Fruit fly (Drosophila melanogaster) whole organism, embryonic: ENCODE results near the gene Mtch.

Experiments
- ATbp ChIP-seq: fragments of 200-800 bp; sonication (Bioruptor generic); optimal IDR thresholded peaks from 2 replicates; lab custom pipeline; 2017; ENCODE audit warnings: missing biosample characterization, mild to moderate bottlenecking, missing genetic modification characterization, missing genetic modification reagents
- Awh ChIP-seq: fragments of 200-800 bp; sonication (Bioruptor generic); IDR thresholded peaks from 2 replicates; pipeline ENCODE4, ENCODE4 v1.3.6; 2022; ENCODE audit warnings: missing biosample characterization, missing genetic modification characterization
- CG11247 ChIP-seq: fragments of 200-800 bp; sonication (Bioruptor generic); IDR thresholded peaks from 2 replicates; pipeline ENCODE4 v1.3.6; 2022; ENCODE audit warnings: missing biosample characterization, missing genetic modification characterization
- CG14014 ChIP-seq: fragments of 200-800 bp; sonication (Bioruptor generic); IDR thresholded peaks from 2 replicates; pipeline ENCODE4 v1.3.6; 2022; ENCODE audit warnings: missing biosample characterization, missing genetic modification characterization
- CG14050 ChIP-seq: fragments of 200-800 bp; sonication (Bioruptor generic); IDR thresholded peaks from 3 replicates; pipeline ENCODE4 v1.3.6; 2022; ENCODE audit warnings: missing biosample characterization, missing genetic modification characterization
- CG1603 ChIP-seq: fragments of 200-800 bp; sonication (Bioruptor generic); optimal IDR thresholded peaks from 2 replicates; lab custom pipeline; 2019; ENCODE audit warnings: missing biosample characterization, mild to moderate bottlenecking, missing genetic modification characterization, moderate library complexity
- CG1647 ChIP-seq: fragments of 200-800 bp; sonication (Bioruptor generic); optimal IDR thresholded peaks from 3 replicates; lab custom pipeline; 2016; ENCODE audit warnings: missing biosample characterization, missing genetic modification characterization
- CG2120 ChIP-seq: fragments of 200-800 bp; sonication (Bioruptor generic); optimal IDR thresholded peaks from 3 replicates; lab custom pipeline; 2016; ENCODE audit warnings: missing biosample characterization, missing genetic modification characterization
- CG2875 ChIP-seq: fragments of 200-800 bp; sonication (Bioruptor generic); optimal IDR thresholded peaks from 2 replicates; lab custom pipeline; 2017; ENCODE audit warnings: missing biosample characterization, mild to moderate bottlenecking, missing genetic modification characterization, missing genetic modification reagents
- CG3065 ChIP-seq: fragments of 200-800 bp; sonication (Bioruptor generic); optimal IDR thresholded peaks from 2 replicates; lab custom pipeline; 2016; ENCODE audit warnings: missing biosample characterization, missing genetic modification characterization
- CG31441 ChIP-seq: fragments of 200-800 bp; sonication (Bioruptor generic); IDR thresholded peaks from 2 replicates; pipeline ENCODE4 v1.3.6; 2022; ENCODE audit warnings: missing biosample characterization, missing genetic modification characterization
- CG5180 ChIP-seq: fragments of 200-800 bp; sonication (Bioruptor generic); optimal IDR thresholded peaks from 3 replicates; lab custom pipeline; 2017; ENCODE audit warnings: missing biosample characterization, missing genetic modification characterization, mild to moderate bottlenecking, moderate library complexity, missing genetic modification reagents
- CG5245 ChIP-seq: fragments of 200-800 bp; sonication (Bioruptor generic); optimal IDR thresholded peaks from 3 replicates; lab custom pipeline; 2016; ENCODE audit warnings: missing biosample characterization, missing genetic modification characterization
- CG6272 ChIP-seq: fragments of 200-800 bp; sonication (Bioruptor generic); IDR thresholded peaks from 2 replicates; pipeline ENCODE4 v1.3.6; 2022; ENCODE audit warnings: missing biosample characterization, missing genetic modification characterization
- CG7987 ChIP-seq: fragments of 200-800 bp; sonication (Bioruptor generic); optimal IDR thresholded peaks from 2 replicates; lab custom pipeline; 2018; ENCODE audit warnings: missing biosample characterization, mild to moderate bottlenecking, missing genetic modification characterization, moderate library complexity
- CG8478 ChIP-seq: fragments of >200 bp; optimal IDR thresholded peaks from 2 replicates; lab custom pipeline; 2018
- CG9437 ChIP-seq: fragments of 200-800 bp; sonication (Bioruptor generic); optimal IDR thresholded peaks from 2 replicates; lab custom pipeline; 2018; ENCODE audit warnings: missing biosample characterization, mild to moderate bottlenecking, missing genetic modification characterization
- CoRest ChIP-seq: fragments of 200-800 bp; sonication (Bioruptor generic); optimal IDR thresholded peaks from 3 replicates; lab custom pipeline; 2018; ENCODE audit warnings: missing biosample characterization, mild to moderate bottlenecking, missing genetic modification characterization, moderate library complexity
- Dp ChIP-seq: fragments of 200-800 bp; sonication (Bioruptor generic); optimal IDR thresholded peaks from 2 replicates; lab custom pipeline; 2018; ENCODE audit warnings: missing biosample characterization, mild to moderate bottlenecking, missing genetic modification characterization, moderate library complexity
- Eip74EF ChIP-seq, 2 experiments: fragments of 200-800 bp in 1 of 2; fragments of >200 bp in 1 of 2; sonication (Bioruptor generic) in 1 of 2; optimal IDR thresholded peaks; 2 replicates each; lab custom pipeline; 2017 to 2019; ENCODE audit warnings: missing biosample characterization in 2 of 2, missing genetic modification characterization in 2 of 2, mild to moderate bottlenecking in 1 of 2, moderate library complexity in 1 of 2
- MBD-R2 ChIP-seq: fragments of 200-800 bp; sonication (Bioruptor generic); IDR thresholded peaks from 2 replicates; pipeline ENCODE4 v1.3.6; 2022; ENCODE audit warnings: missing biosample characterization, missing genetic modification characterization
- Max ChIP-seq: fragments of 200-800 bp; sonication (Bioruptor generic); optimal IDR thresholded peaks from 2 replicates; lab custom pipeline; 2016; ENCODE audit warnings: missing biosample characterization, mild to moderate bottlenecking, missing genetic modification characterization
- NC2α ChIP-seq: fragments of 200-800 bp; sonication (Bioruptor generic); optimal IDR thresholded peaks from 2 replicates; lab custom pipeline; 2016; ENCODE audit warnings: missing biosample characterization, missing genetic modification characterization
- PHDP ChIP-seq: fragments of 200-800 bp; sonication (Bioruptor generic); optimal IDR thresholded peaks from 3 replicates; lab custom pipeline; 2018; ENCODE audit warnings: missing biosample characterization, mild to moderate bottlenecking, missing genetic modification characterization, moderate library complexity
- Ravus ChIP-seq: fragments of 200-800 bp; sonication (Bioruptor generic); IDR thresholded peaks from 2 replicates; pipeline ENCODE4 v1.3.6; 2022; ENCODE audit warnings: missing biosample characterization, missing genetic modification characterization
- Rx ChIP-seq: fragments of 200-800 bp; sonication (Bioruptor generic); IDR thresholded peaks from 2 replicates; pipeline ENCODE4 v1.3.6; 2022; ENCODE audit warnings: missing biosample characterization, missing genetic modification characterization
- ac ChIP-seq: fragments of 200-800 bp; sonication (Bioruptor generic); optimal IDR thresholded peaks from 3 replicates; lab custom pipeline; 2017; ENCODE audit warnings: missing biosample characterization, mild to moderate bottlenecking, missing genetic modification characterization
- bbx ChIP-seq: fragments of 200-800 bp; sonication (Bioruptor generic); IDR thresholded peaks from 2 replicates; pipeline ENCODE4 v1.3.6; 2022; ENCODE audit warnings: missing biosample characterization, missing genetic modification characterization; ENCODE audit not compliant: partially characterized antibody
- caup ChIP-seq: fragments of 200-800 bp; sonication (Bioruptor generic); optimal IDR thresholded peaks from 3 replicates; lab custom pipeline; 2017; ENCODE audit warnings: missing biosample characterization, mild to moderate bottlenecking, missing genetic modification characterization, moderate library complexity; ENCODE audit not compliant: severe bottlenecking
- chinmo ChIP-seq: fragments of 200-800 bp; sonication (Bioruptor generic); IDR thresholded peaks from 4 replicates; pipeline ENCODE4 v1.3.6; 2022; ENCODE audit warnings: missing biosample characterization, missing genetic modification characterization; ENCODE audit not compliant: partially characterized antibody
- dm ChIP-seq: fragments of 200-800 bp; sonication (Bioruptor generic); optimal IDR thresholded peaks from 3 replicates; lab custom pipeline; 2016; ENCODE audit warnings: missing biosample characterization, missing genetic modification characterization
- exex ChIP-seq: fragments of 200-800 bp; sonication (Bioruptor generic); optimal IDR thresholded peaks from 4 replicates; lab custom pipeline; 2018; ENCODE audit warnings: missing biosample characterization, mild to moderate bottlenecking, missing genetic modification characterization, moderate library complexity
- gfzf ChIP-seq: fragments of 200-800 bp; sonication (Bioruptor generic); optimal IDR thresholded peaks from 2 replicates; lab custom pipeline; 2016; ENCODE audit warnings: missing biosample characterization, mild to moderate bottlenecking, missing genetic modification characterization, moderate library complexity
- grau ChIP-seq: fragments of 200-800 bp; optimal IDR thresholded peaks from 3 replicates; lab custom pipeline; 2019; ENCODE audit warnings: missing biosample characterization, mild to moderate bottlenecking, missing genetic modification characterization, moderate library complexity
- her ChIP-seq: fragments of 200-800 bp; sonication (Bioruptor generic); optimal IDR thresholded peaks from 2 replicates; lab custom pipeline; 2016; ENCODE audit warnings: missing biosample characterization, missing genetic modification characterization
- jigr1 ChIP-seq: fragments of 200-800 bp; sonication (Bioruptor generic); IDR thresholded peaks from 3 replicates; pipeline ENCODE4 v1.3.6; 2022; ENCODE audit warnings: missing biosample characterization, missing genetic modification characterization
- jing ChIP-seq: fragments of 200-800 bp; sonication (Bioruptor generic); optimal IDR thresholded peaks from 2 replicates; lab custom pipeline; 2018; ENCODE audit warnings: missing biosample characterization, mild to moderate bottlenecking, missing genetic modification characterization
- lmd ChIP-seq: fragments of 200-800 bp; sonication (Bioruptor generic); IDR thresholded peaks from 2 replicates; pipeline ENCODE4 v1.3.6; 2022; ENCODE audit warnings: missing biosample characterization, missing genetic modification characterization
- luna ChIP-seq: fragments of 200-800 bp; sonication (Bioruptor generic); optimal IDR thresholded peaks from 2 replicates; lab custom pipeline; 2016; ENCODE audit warnings: missing biosample characterization, missing genetic modification characterization
- mam ChIP-seq: fragments of 200-800 bp; sonication (Bioruptor generic); optimal IDR thresholded peaks from 3 replicates; lab custom pipeline; 2016; ENCODE audit warnings: missing biosample characterization, missing genetic modification characterization
- nmo ChIP-seq: fragments of 200-800 bp; sonication (Bioruptor generic); optimal IDR thresholded peaks from 2 replicates; lab custom pipeline; 2018; ENCODE audit warnings: missing biosample characterization, mild to moderate bottlenecking, missing genetic modification characterization, moderate library complexity
- p53 ChIP-seq: fragments of 200-800 bp; sonication (Bioruptor generic); optimal IDR thresholded peaks from 2 replicates; lab custom pipeline; 2016; ENCODE audit warnings: missing biosample characterization, missing genetic modification characterization
- salm ChIP-seq: fragments of 200-800 bp; sonication (Bioruptor generic); optimal IDR thresholded peaks from 2 replicates; lab custom pipeline; 2018; ENCODE audit warnings: missing biosample characterization, mild to moderate bottlenecking, missing genetic modification characterization
- sug ChIP-seq: fragments of 200-800 bp; optimal IDR thresholded peaks from 2 replicates; lab custom pipeline; 2019; ENCODE audit warnings: missing biosample characterization, mild to moderate bottlenecking, missing genetic modification characterization, moderate library complexity
- usp ChIP-seq: fragments of >200 bp; optimal IDR thresholded peaks from 2 replicates; lab custom pipeline; 2017; ENCODE audit warnings: missing biosample characterization, missing genetic modification characterization
- wor ChIP-seq: fragments of 200-800 bp; sonication (Bioruptor generic); IDR thresholded peaks from 2 replicates; pipeline ENCODE4 v1.3.6; 2022; ENCODE audit warnings: missing biosample characterization, missing genetic modification characterization
- zen ChIP-seq: fragments of 200-800 bp; sonication (Bioruptor generic); optimal IDR thresholded peaks from 3 replicates; lab custom pipeline; 2018; ENCODE audit warnings: missing biosample characterization, mild to moderate bottlenecking, missing genetic modification characterization, moderate library complexity
- zf30C ChIP-seq: fragments of 200-800 bp; sonication (Bioruptor generic); optimal IDR thresholded peaks from 3 replicates; lab custom pipeline; 2018; ENCODE audit warnings: missing biosample characterization, mild to moderate bottlenecking, missing genetic modification characterization

The Mtch gene

DNA sequence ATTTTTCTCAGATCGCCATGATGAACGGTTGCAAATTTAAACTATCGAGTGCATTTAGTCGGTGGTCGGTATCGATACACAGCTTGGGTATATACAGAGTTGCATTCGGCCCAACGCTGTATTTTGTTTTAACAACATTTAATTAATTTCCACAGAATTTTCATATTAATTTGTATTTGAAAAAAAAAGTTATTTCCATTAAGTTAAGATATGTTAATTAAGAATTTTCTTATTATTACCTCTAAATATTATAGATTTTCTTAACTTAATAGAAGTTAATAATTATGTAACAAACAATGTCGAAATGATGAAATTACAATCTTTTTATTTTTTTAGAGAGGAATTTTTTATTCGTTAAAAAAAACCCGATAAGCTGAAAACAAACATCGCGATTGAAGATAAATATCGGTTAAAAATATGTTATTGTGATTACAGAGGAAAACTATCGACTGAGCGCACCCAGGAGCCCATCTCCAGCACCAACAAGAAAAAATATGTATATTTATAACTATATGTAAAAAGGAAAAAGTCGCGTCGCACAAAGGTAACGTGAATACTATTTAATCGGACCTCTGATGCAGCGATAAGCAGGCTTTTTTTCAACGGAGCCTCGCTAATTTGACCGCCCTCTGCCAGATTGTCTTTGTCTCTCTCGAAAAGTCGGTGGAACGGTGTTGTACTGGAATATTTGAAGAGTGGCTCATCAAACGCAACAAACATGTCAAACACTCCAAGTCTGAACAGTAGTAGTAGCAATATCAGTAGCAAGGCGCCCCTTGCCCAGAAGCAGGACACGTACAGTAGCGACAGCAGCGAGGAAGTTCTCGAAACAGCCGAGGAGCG, 15.5 kb downstream of the Mtch start, which contains the start of the genes rno and mri (continued):
- TF ChIP-seq CG3065 (GFP tag; lab: Kevin White, UChicago) (no peak), Ravus (peak; percentile 28), PHDP (tag; lab: Kevin White, UChicago) (peak; percentile 67), CG1603 (peak; percentile 57), CG31441 (GFP tag; lab: Robert Waterston, UW) (peak; percentile 82), MBD-R2 (GFP tag; lab: Robert Waterston, UW) (peak; percentile 26), her (GFP tag; lab: Kevin White, UChicago) (no peak), zf30C (GFP tag; lab: Kevin White, UChicago) (no peak), CG8478 (lab: Kevin White, UChicago) (no peak), Max (GFP tag; lab: Kevin White, UChicago) (peak; percentile 9), CG14050 (GFP tag; lab: Robert Waterston, UW) (peak; percentile 40; the same call in 1 of the 3 replicates), CG5245 (peak; percentile 39), CG6272 (GFP tag; lab: Robert Waterston, UW) (peak; percentile 67), CG9437 (GFP tag; lab: Kevin White, UChicago) (peak; percentile 48), chinmo (GFP tag; lab: Robert Waterston, UW) (peak; percentile 85; the same call in 2 of the 4 replicates), CG2120 (GFP tag; lab: Kevin White, UChicago) (peak; percentile 67), Eip74EF (GFP tag; optimal IDR thresholded peaks at IDR 0.05; lab: Kevin White, UChicago) (no peak), CG7987 (GFP tag; lab: Kevin White, UChicago) (no peak), NC2α (no peak), caup (GFP tag; lab: Kevin White, UChicago) (peak; percentile 59), jigr1 (GFP tag; lab: Robert Waterston, UW) (peak; percentile 72; the same call in 1 of the 3 replicates), CG14014 (GFP tag; lab: Robert Waterston, UW) (peak; percentile 57; the same call in 1 of the 2 replicates), CoRest (tag; lab: Kevin White, UChicago) (peak; percentile 88), ATbp (peak; percentile 7), lmd (peak; percentile 62), usp (GFP tag; lab: Kevin White, UChicago) (no peak), dm (GFP tag; lab: Kevin White, UChicago) (no peak), zen (peak; percentile 81), mam (GFP tag; lab: Kevin White, UChicago) (peak; percentile 32), ac (no peak), Rx (GFP tag; lab: Robert Waterston, UW) (0 out of 2 replicates have a peak, but pooled peaks have one; percentile 19), wor (no peak; the same call in 1 of the 2 replicates), luna (GFP tag; lab: Kevin White, UChicago) (no peak), Dp (no peak), CG5180 (peak; percentile 53), Awh (GFP tag; lab: Robert Waterston, UW) (peak; percentile 75), sug (tag; lab: Kevin White, UChicago) (peak; percentile 73), grau (tag; lab: Kevin White, UChicago) (peak; percentile 77), p53 (GFP tag; lab: Kevin White, UChicago) (no peak), CG1647 (no peak), exex (tag; lab: Kevin White, UChicago) (no peak), nmo (GFP tag; lab: Kevin White, UChicago) (peak; percentile 86), bbx (GFP tag; lab: Robert Waterston, UW) (peak; percentile 95), jing (GFP tag; lab: Kevin White, UChicago) (no peak), CG11247 (GFP tag; lab: Robert Waterston, UW) (peak; percentile 50; the same call in 1 of the 2 replicates), CG2875 (peak; percentile 4), salm (no peak), gfzf (GFP tag; lab: Kevin White, UChicago) (no peak)
